Fruit fly (Drosophila melanogaster) whole organism, prepupa: ENCODE measurements around the gene CG32683.

Experiments
- CG10631 ChIP-seq: fragments of 200-800 bp; sonication (Bioruptor generic); optimal IDR thresholded peaks from 2 replicates; lab custom pipeline; 2016; ENCODE audit warnings: missing biosample characterization, missing genetic modification characterization
- CG11294 ChIP-seq: fragments of 200-800 bp; sonication (Bioruptor generic); IDR thresholded peaks from 2 replicates; pipeline ENCODE4 v1.3.6; 2022; ENCODE audit warnings: missing biosample characterization, missing genetic modification characterization
- CG15336 ChIP-seq: fragments of 200-800 bp; sonication (Bioruptor generic); IDR thresholded peaks from 2 replicates; pipeline ENCODE4 v1.3.6; 2022; ENCODE audit warnings: missing biosample characterization, missing genetic modification characterization
- CG32006 ChIP-seq: fragments of 200-800 bp; sonication (Bioruptor generic); optimal IDR thresholded peaks from 3 replicates; lab custom pipeline; 2017; ENCODE audit warnings: missing biosample characterization, mild to moderate bottlenecking, missing genetic modification characterization
- CG6276 ChIP-seq: fragments of 200-800 bp; sonication (Bioruptor generic); optimal IDR thresholded peaks from 2 replicates; lab custom pipeline; 2017; ENCODE audit warnings: missing biosample characterization, mild to moderate bottlenecking, missing genetic modification characterization
- CG6854 ChIP-seq: fragments of 200-800 bp; sonication (Bioruptor generic); optimal IDR thresholded peaks from 2 replicates; lab custom pipeline; 2017; ENCODE audit warnings: missing biosample characterization, mild to moderate bottlenecking, missing genetic modification characterization
- CG8119 ChIP-seq: fragments of 200-800 bp; sonication (Bioruptor generic); IDR thresholded peaks from 3 replicates; pipeline ENCODE4 v1.3.6; 2022; ENCODE audit warnings: missing biosample characterization, missing genetic modification characterization
- CG8632 ChIP-seq: fragments of 200-800 bp; sonication (Bioruptor generic); optimal IDR thresholded peaks from 3 replicates; lab custom pipeline; 2016; ENCODE audit warnings: missing biosample characterization, missing genetic modification characterization
- CG9139 ChIP-seq: fragments of 200-800 bp; sonication (Bioruptor generic); optimal IDR thresholded peaks from 3 replicates; lab custom pipeline; 2017; ENCODE audit warnings: missing biosample characterization, mild to moderate bottlenecking, missing genetic modification characterization
- Eip75B ChIP-seq: fragments of 200-800 bp; sonication (Bioruptor generic); optimal IDR thresholded peaks from 3 replicates; lab custom pipeline; 2016; ENCODE audit warnings: missing biosample characterization, missing genetic modification characterization
- Eip78C ChIP-seq: fragments of 200-800 bp; sonication (Bioruptor generic); peaks from one replicate; lab custom pipeline; 2016; ENCODE audit warnings: missing biosample characterization, missing genetic modification characterization
- Ets21C ChIP-seq: fragments of 200-800 bp; sonication (Bioruptor generic); optimal IDR thresholded peaks from 3 replicates; lab custom pipeline; 2016; ENCODE audit warnings: missing biosample characterization, missing genetic modification characterization
- Ets96B ChIP-seq: fragments of 200-800 bp; optimal IDR thresholded peaks from 2 replicates; lab custom pipeline; 2019; ENCODE audit warnings: missing biosample characterization, mild to moderate bottlenecking, missing genetic modification characterization, moderate library complexity
- Hr38 ChIP-seq: sonication (Bioruptor generic); optimal IDR thresholded peaks from 2 replicates; lab custom pipeline; 2016; ENCODE audit warnings: missing biosample characterization, missing genetic modification characterization
- Hr39 ChIP-seq: fragments of 200-800 bp; sonication (Bioruptor generic); optimal IDR thresholded peaks from 2 replicates; lab custom pipeline; 2016; ENCODE audit warnings: missing biosample characterization, missing genetic modification characterization
- Hr4 ChIP-seq: fragments of 200-800 bp; sonication (Bioruptor generic); optimal IDR thresholded peaks from 3 replicates; lab custom pipeline; 2016; ENCODE audit warnings: missing biosample characterization, missing genetic modification characterization
- Lpt ChIP-seq: fragments of 200-800 bp; sonication (Bioruptor generic); optimal IDR thresholded peaks from 3 replicates; lab custom pipeline; 2016; ENCODE audit warnings: missing biosample characterization, missing genetic modification characterization
- Met ChIP-seq: fragments of 200-800 bp; sonication (Bioruptor generic); optimal IDR thresholded peaks from 3 replicates; lab custom pipeline; 2016; ENCODE audit warnings: missing biosample characterization, missing genetic modification characterization
- OdsH ChIP-seq: fragments of 200-800 bp; sonication (Bioruptor generic); optimal IDR thresholded peaks from 3 replicates; lab custom pipeline; 2016; ENCODE audit warnings: missing biosample characterization, missing genetic modification characterization
- Sox14 ChIP-seq: fragments of 200-800 bp; sonication (Bioruptor generic); optimal IDR thresholded peaks from 3 replicates; lab custom pipeline; 2016; ENCODE audit warnings: missing biosample characterization, missing genetic modification characterization
- acj6 ChIP-seq: fragments of 200-800 bp; sonication (Bioruptor generic); optimal IDR thresholded peaks from 3 replicates; lab custom pipeline; 2016; ENCODE audit warnings: missing biosample characterization, missing genetic modification characterization
- dsx ChIP-seq: fragments of 200-800 bp; optimal IDR thresholded peaks from 3 replicates; lab custom pipeline; 2019; ENCODE audit warnings: missing biosample characterization, mild to moderate bottlenecking, missing genetic modification characterization, moderate library complexity; ENCODE audit not compliant: poor library complexity, severe bottlenecking
- eg ChIP-seq: fragments of 200-800 bp; sonication (Bioruptor generic); IDR thresholded peaks from 3 replicates; pipeline ENCODE4 v1.3.6; 2022; ENCODE audit warnings: missing biosample characterization, missing genetic modification characterization
- esn ChIP-seq: fragments of 200-800 bp; sonication (Bioruptor generic); optimal IDR thresholded peaks from 2 replicates; lab custom pipeline; 2016; ENCODE audit warnings: missing biosample characterization, mild to moderate bottlenecking, missing genetic modification characterization, moderate library complexity
- fd59A ChIP-seq: fragments of 200-800 bp; sonication (Bioruptor generic); optimal IDR thresholded peaks from 2 replicates; lab custom pipeline; 2017; ENCODE audit warnings: missing biosample characterization, mild to moderate bottlenecking, missing genetic modification characterization, missing genetic modification reagents
- fd85E ChIP-seq: fragments of 200-800 bp; sonication (Bioruptor generic); optimal IDR thresholded peaks from 3 replicates; lab custom pipeline; 2016; ENCODE audit warnings: missing biosample characterization, missing genetic modification characterization
- fkh ChIP-seq: fragments of 200-800 bp; sonication (Bioruptor generic); optimal IDR thresholded peaks from 3 replicates; lab custom pipeline; 2017; ENCODE audit warnings: missing biosample characterization, mild to moderate bottlenecking, missing genetic modification characterization, moderate library complexity
- lz ChIP-seq: fragments of 200-800 bp; sonication (Bioruptor generic); optimal IDR thresholded peaks from 3 replicates; lab custom pipeline; 2016; ENCODE audit warnings: missing biosample characterization, missing genetic modification characterization
- net ChIP-seq: fragments of 200-800 bp; sonication (Bioruptor generic); optimal IDR thresholded peaks from 3 replicates; lab custom pipeline; 2016; ENCODE audit warnings: missing biosample characterization, missing genetic modification characterization
- pdm3 ChIP-seq: fragments of 200-800 bp; sonication (Bioruptor generic); optimal IDR thresholded peaks from 3 replicates; lab custom pipeline; 2016; ENCODE audit warnings: missing biosample characterization, missing genetic modification characterization
- ss ChIP-seq, 2 experiments: fragments of 200-800 bp; sonication (Bioruptor generic); optimal IDR thresholded peaks; 2 replicates in 1 of 2; 3 replicates in 1 of 2; lab custom pipeline; 2017 to 2018; ENCODE audit warnings: mild to moderate bottlenecking in 2 of 2, missing biosample characterization in 2 of 2, missing genetic modification characterization in 2 of 2, moderate library complexity in 1 of 2
- svp ChIP-seq: fragments of 200-800 bp; sonication (Bioruptor generic); peaks from one replicate; lab custom pipeline; 2016; ENCODE audit warnings: missing biosample characterization, missing genetic modification characterization
- vri ChIP-seq: fragments of 200-800 bp; sonication (Bioruptor generic); optimal IDR thresholded peaks from 3 replicates; lab custom pipeline; 2016; ENCODE audit warnings: missing biosample characterization, mild to moderate bottlenecking, missing genetic modification characterization

Gene CG32683

DNA sequence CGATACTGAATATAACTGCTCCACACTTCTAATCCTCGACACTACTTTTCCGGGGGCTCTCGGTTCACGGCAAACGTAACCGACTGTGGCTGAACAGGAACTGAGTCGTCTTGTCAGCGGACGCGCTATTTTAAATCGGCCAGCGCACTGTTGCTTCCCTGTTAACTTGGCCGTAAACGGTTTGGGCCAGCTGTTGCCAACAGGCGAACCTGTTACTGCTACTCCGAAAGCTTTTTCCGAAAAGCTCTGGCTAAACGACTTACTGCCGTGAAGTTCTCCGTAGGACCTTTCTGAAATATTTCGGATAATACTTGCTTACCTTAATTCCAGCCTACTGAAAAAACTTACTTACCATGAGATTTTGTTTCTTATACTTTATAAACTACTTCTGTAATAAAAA, at the start of gene CG32683:
Gene CG32683, minus strand, starts transcription at position 101 of the 400 bp plus-strand sequence.
- TF ChIP-seq dsx (GFP tag; lab: Kevin White, UChicago) (no peak), Ets96B (no peak), pdm3 (GFP tag; lab: Kevin White, UChicago) (no peak), Lpt (GFP tag; lab: Kevin White, UChicago) (no peak), Hr4 (GFP tag; lab: Kevin White, UChicago) (no peak), OdsH (no peak), CG10631 (GFP tag; lab: Kevin White, UChicago) (no peak), Ets21C (GFP tag; lab: Kevin White, UChicago) (no peak), fd85E (GFP tag; lab: Kevin White, UChicago) (no peak), lz (GFP tag; lab: Kevin White, UChicago) (no peak), CG32006 (GFP tag; lab: Kevin White, UChicago) (no peak), ss (GFP tag; optimal IDR thresholded peaks at IDR 0.05; lab: Kevin White, UChicago) (no peak), Hr38 (GFP tag; lab: Kevin White, UChicago) (no peak), svp (GFP tag; lab: Kevin White, UChicago) (no peak), CG15336 (GFP tag; lab: Robert Waterston, UW) (no peak), Eip78C (GFP tag; lab: Kevin White, UChicago) (no peak), CG8632 (no peak), CG11294 (GFP tag; lab: Robert Waterston, UW) (no peak), Hr39 (GFP tag; lab: Kevin White, UChicago) (no peak), acj6 (no peak)

DNA sequence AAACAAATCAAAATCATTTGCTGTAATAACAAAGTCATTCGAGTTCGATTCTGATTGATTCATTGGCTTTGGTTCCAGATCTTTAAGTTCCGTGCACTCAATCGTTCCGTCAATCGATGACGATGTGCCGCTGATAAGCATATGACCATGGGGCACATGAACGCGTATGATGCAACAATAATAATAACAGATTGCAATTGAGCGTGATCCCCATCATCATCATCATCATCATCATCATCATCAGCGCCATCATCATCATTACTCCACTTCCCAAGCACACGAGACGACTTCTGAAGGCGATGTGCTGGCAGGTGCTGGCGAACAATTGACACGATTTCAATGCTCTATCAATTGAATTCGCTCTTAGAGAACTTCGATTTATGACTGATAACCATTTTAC, 41.6 kb upstream of the CG32683 start:
- TF ChIP-seq lz (GFP tag; lab: Kevin White, UChicago) (no peak), vri (GFP tag; lab: Kevin White, UChicago) (peak; percentile 56), svp (GFP tag; lab: Kevin White, UChicago) (peak; percentile 80)

DNA sequence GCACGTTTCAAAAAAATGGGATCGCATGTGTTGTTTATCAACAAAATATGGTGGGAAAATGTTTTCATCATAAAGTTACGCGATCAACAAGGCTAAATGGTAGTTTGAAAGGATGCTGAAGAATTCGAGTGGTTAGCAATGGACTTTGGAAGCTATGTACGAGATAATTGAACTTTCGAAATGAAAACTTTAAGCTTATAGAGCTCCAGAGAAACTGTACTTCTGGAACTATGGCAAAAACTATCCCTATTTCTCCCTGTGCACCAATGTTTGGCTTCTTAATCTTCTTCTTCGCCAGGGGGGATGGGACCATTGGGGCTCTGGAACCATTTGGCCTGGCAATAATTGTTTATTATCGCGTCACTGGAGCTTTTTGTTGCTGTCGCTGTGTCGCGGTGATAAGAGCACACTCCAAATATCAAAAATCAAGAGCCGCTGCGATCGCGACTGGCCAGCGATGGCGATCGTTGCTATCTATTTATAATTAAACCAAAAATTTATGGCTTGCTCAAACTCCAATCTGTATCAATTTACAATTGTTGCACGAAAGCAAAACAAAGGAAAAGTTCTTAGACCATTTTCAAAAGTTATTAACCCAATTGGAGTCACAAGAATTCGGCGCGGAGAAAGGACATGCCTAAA, 33.4 kb upstream of the CG32683 start:
- TF ChIP-seq fd59A (GFP tag; lab: Kevin White, UChicago), result no peak
- TF ChIP-seq Hr4 (GFP tag; lab: Kevin White, UChicago), result peak; percentile 47
- no peak for TF ChIP-seq Eip75B (GFP tag; lab: Kevin White, UChicago)
- peak; percentile 31 for TF ChIP-seq Eip78C (GFP tag; lab: Kevin White, UChicago)
- peak; percentile 30; the same call in 1 of the 3 replicates for TF ChIP-seq CG8119 (GFP tag; lab: Robert Waterston, UW)
- TF ChIP-seq vri (GFP tag; lab: Kevin White, UChicago), result peak; percentile 50
- peak; percentile 62 for TF ChIP-seq CG32006 (GFP tag; lab: Kevin White, UChicago)
- TF ChIP-seq fd85E (GFP tag; lab: Kevin White, UChicago), result no peak
- TF ChIP-seq fkh, result peak; percentile 26
- peak; percentile 5 for TF ChIP-seq pdm3 (GFP tag; lab: Kevin White, UChicago)
- no peak for TF ChIP-seq dsx (GFP tag; lab: Kevin White, UChicago)
- TF ChIP-seq CG6276 (GFP tag; lab: Kevin White, UChicago), result peak; percentile 58
- peak; percentile 9 for TF ChIP-seq Hr39 (GFP tag; lab: Kevin White, UChicago)
- peak; percentile 7 for TF ChIP-seq net
- TF ChIP-seq svp (GFP tag; lab: Kevin White, UChicago), result peak; percentile 81

DNA sequence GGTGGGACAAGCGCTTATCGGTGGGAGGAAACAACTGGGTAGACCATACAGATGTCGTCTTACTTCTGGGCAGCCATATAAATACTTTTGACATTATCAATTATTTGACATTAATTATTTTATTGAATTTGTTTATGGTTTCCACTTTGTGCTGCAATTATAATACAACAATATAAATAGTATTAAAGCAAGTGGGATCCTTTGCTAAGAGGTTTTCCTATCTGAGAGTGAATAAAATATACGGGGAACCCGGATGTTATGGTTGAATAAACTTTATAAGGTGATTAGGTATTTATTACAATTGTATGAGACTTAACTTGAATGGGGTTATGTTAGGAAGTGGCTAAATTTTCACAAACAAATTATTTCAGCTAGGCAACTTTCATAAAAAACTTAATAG, 32.4 kb upstream of the CG32683 start, which contains the start of gene CG32687:
Gene CG32687, minus strand, starts transcription at position 101 of the 400 bp plus-strand sequence.
- TF ChIP-seq Met (no peak), CG9139 (no peak), CG6854 (no peak), eg (GFP tag; lab: Robert Waterston, UW) (no peak), Sox14 (GFP tag; lab: Kevin White, UChicago) (no peak), esn (GFP tag; lab: Kevin White, UChicago) (no peak), CG15336 (GFP tag; lab: Robert Waterston, UW) (no peak)
